Fruit fly (Drosophila melanogaster) whole organism, wandering third instar larva: ENCODE results near the gene CG31380.

Source experiments
- OdsH ChIP-seq: fragments of 200-800 bp; sonication (Bioruptor generic); optimal IDR thresholded peaks from 2 replicates; lab custom pipeline; 2016; ENCODE audit warnings: missing biosample characterization, mild to moderate bottlenecking, missing genetic modification characterization
- Rel ChIP-seq, 2 experiments: fragments of 200-800 bp; sonication (Bioruptor generic) in 1 of 2; optimal IDR thresholded peaks; 2 replicates in 1 of 2; 3 replicates in 1 of 2; lab custom pipeline; 2016 to 2019; ENCODE audit warnings: mild to moderate bottlenecking in 2 of 2, missing biosample characterization in 2 of 2, missing genetic modification characterization in 2 of 2, moderate library complexity in 1 of 2
- rgr ChIP-seq: fragments of 200-800 bp; sonication (Bioruptor generic); optimal IDR thresholded peaks from 3 replicates; lab custom pipeline; 2016; ENCODE audit warnings: missing biosample characterization, mild to moderate bottlenecking, missing genetic modification characterization

DNA sequence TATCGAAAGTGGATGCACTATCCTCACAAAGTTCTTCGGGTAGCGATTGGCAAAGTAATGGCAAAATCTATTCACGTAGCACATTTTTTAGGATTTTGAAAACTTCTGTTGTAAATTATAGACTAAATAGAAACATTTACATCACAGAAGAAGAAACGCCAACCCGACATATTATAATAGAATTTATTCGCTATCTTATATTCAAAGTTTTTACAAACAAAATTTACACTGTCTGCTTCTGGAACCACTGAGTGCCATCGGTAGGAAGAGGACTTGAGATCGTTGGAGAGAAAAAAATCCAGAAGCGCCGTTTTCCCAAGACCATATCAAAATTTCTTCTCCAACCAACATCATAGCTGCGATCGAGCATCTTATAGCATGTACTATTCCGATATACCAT lies 12.2 kb downstream of the CG31380 start, which contains the start of gene CG17195:
- no peak for TF ChIP-seq Rel (GFP tag; optimal IDR thresholded peaks at IDR 0.05; lab: Kevin White, UChicago)
- no peak for TF ChIP-seq Rel (tag; optimal IDR thresholded peaks at IDR 0.05; lab: Kevin White, UChicago)
- TF ChIP-seq OdsH = no peak
- TF ChIP-seq rgr (GFP tag; lab: Kevin White, UChicago) = no peak
